Worm (Caenorhabditis elegans) whole organism, mixed stage, embryonic: ENCODE measurements around the gene rhy-1.

Experiments used
- M03D4.4 ChIP-seq: sonication (generic microtip); optimal IDR thresholded peaks from 2 replicates; lab custom pipeline; 2017; ENCODE audit warnings: mild to moderate bottlenecking, missing genetic modification characterization, missing compliant biosample characterization
- bed-3 ChIP-seq: fragments of 200-800 bp; sonication (Bioruptor generic); optimal IDR thresholded peaks from 3 replicates; lab custom pipeline; 2018; ENCODE audit warnings: mild to moderate bottlenecking, missing genetic modification characterization, moderate library complexity, missing compliant biosample characterization
- blmp-1 ChIP-seq: fragments of 150-350 bp; optimal IDR thresholded peaks from 2 replicates; lab custom pipeline; 2014; ENCODE audit warnings: missing biosample characterization, missing genetic modification characterization
- ceh-43 ChIP-seq: fragments of 200-800 bp; sonication (Bioruptor generic); optimal IDR thresholded peaks from 2 replicates; lab custom pipeline; 2018; ENCODE audit warnings: mild to moderate bottlenecking, missing genetic modification characterization, moderate library complexity, missing compliant biosample characterization
- ceh-83 ChIP-seq: fragments of 200-800 bp; sonication (Bioruptor generic); optimal IDR thresholded peaks from 2 replicates; lab custom pipeline; 2018; ENCODE audit warnings: mild to moderate bottlenecking, missing genetic modification characterization, missing compliant biosample characterization
- cnd-1 ChIP-seq: fragments of 200-800 bp; sonication (Bioruptor generic); optimal IDR thresholded peaks from 2 replicates; lab custom pipeline; 2018; ENCODE audit warnings: mild to moderate bottlenecking, missing genetic modification characterization, missing compliant biosample characterization
- drap-1 ChIP-seq: fragments of 200-800 bp; sonication (Bioruptor generic); optimal IDR thresholded peaks from 3 replicates; lab custom pipeline; 2018; ENCODE audit warnings: mild to moderate bottlenecking, missing genetic modification characterization, missing compliant biosample characterization
- elt-1 ChIP-seq: sonication (generic microtip); optimal IDR thresholded peaks from 2 replicates; lab custom pipeline; 2017; ENCODE audit warnings: missing genetic modification characterization, mild to moderate bottlenecking, missing compliant biosample characterization, antibody characterized with exemption, moderate library complexity, borderline replicate concordance; ENCODE audit not compliant: insufficient read depth
- elt-3 ChIP-seq: fragments of 150-350 bp; optimal IDR thresholded peaks from 2 replicates; lab custom pipeline; 2014; ENCODE audit warnings: missing biosample characterization, missing genetic modification characterization
- flh-1 ChIP-seq: fragments of 200-800 bp; sonication (Bioruptor generic); optimal IDR thresholded peaks from 2 replicates; lab custom pipeline; 2018; ENCODE audit warnings: mild to moderate bottlenecking, missing genetic modification characterization, moderate library complexity, missing compliant biosample characterization
- ham-2 ChIP-seq: fragments of 200-800 bp; sonication (Bioruptor generic); optimal IDR thresholded peaks from 2 replicates; lab custom pipeline; 2018; ENCODE audit warnings: mild to moderate bottlenecking, missing genetic modification characterization, missing compliant biosample characterization
- hlh-1 ChIP-seq: fragments of 150-350 bp; optimal IDR thresholded peaks from 2 replicates; lab custom pipeline; 2014; ENCODE audit warnings: missing biosample characterization, missing genetic modification reagents, missing genetic modification characterization
- lin-13 ChIP-seq: fragments of 150-350 bp; optimal IDR thresholded peaks from 2 replicates; lab custom pipeline; 2014; ENCODE audit warnings: missing biosample characterization, missing genetic modification characterization
- lin-32 ChIP-seq: fragments of 200-800 bp; sonication (Bioruptor generic); optimal IDR thresholded peaks from 2 replicates; lab custom pipeline; 2018; ENCODE audit warnings: mild to moderate bottlenecking, missing genetic modification characterization, missing compliant biosample characterization
- lsy-2 ChIP-seq: fragments of 150-350 bp; optimal IDR thresholded peaks from 2 replicates; lab custom pipeline; 2014; ENCODE audit warnings: missing biosample characterization, missing genetic modification characterization
- mab-5 ChIP-seq: fragments of 150-350 bp; optimal IDR thresholded peaks from 2 replicates; lab custom pipeline; 2014; ENCODE audit warnings: missing biosample characterization, missing genetic modification characterization
- mep-1 ChIP-seq: fragments of 150-350 bp; optimal IDR thresholded peaks from 2 replicates; lab custom pipeline; 2017; ENCODE audit warnings: missing biosample characterization, missing genetic modification reagents, missing genetic modification characterization, inconsistent platforms
- mls-2 ChIP-seq: sonication (generic microtip); optimal IDR thresholded peaks from 2 replicates; lab custom pipeline; 2016; ENCODE audit warnings: mild to moderate bottlenecking, missing genetic modification characterization, moderate library complexity, missing compliant biosample characterization
- nhr-12 ChIP-seq: fragments of 150-350 bp; optimal IDR thresholded peaks from 2 replicates; lab custom pipeline; 2014; ENCODE audit warnings: missing biosample characterization, missing genetic modification characterization
- nhr-2 ChIP-seq: fragments of 150-350 bp; optimal IDR thresholded peaks from 2 replicates; lab custom pipeline; 2014; ENCODE audit warnings: missing biosample characterization, missing genetic modification characterization
- nhr-237 ChIP-seq: fragments of 150-350 bp; optimal IDR thresholded peaks from 2 replicates; lab custom pipeline; 2014; ENCODE audit warnings: missing biosample characterization, missing genetic modification characterization
- nhr-28 ChIP-seq: fragments of 150-350 bp; optimal IDR thresholded peaks from 2 replicates; lab custom pipeline; 2014; ENCODE audit warnings: missing biosample characterization, missing genetic modification characterization
- nhr-76 ChIP-seq: sonication (generic microtip); optimal IDR thresholded peaks from 2 replicates; lab custom pipeline; 2017; ENCODE audit warnings: missing biosample characterization, missing genetic modification characterization
- sem-2 ChIP-seq: fragments of 200-800 bp; sonication (Bioruptor generic); optimal IDR thresholded peaks from 2 replicates; lab custom pipeline; 2018; ENCODE audit warnings: mild to moderate bottlenecking, missing genetic modification characterization, missing compliant biosample characterization
- snpc-4 ChIP-seq: fragments of 150-350 bp; optimal IDR thresholded peaks from 2 replicates; lab custom pipeline; 2014; ENCODE audit warnings: missing biosample characterization, missing genetic modification characterization
- sptf-1 ChIP-seq: sonication (generic microtip); optimal IDR thresholded peaks from 2 replicates; lab custom pipeline; 2017; ENCODE audit warnings: mild to moderate bottlenecking, missing genetic modification characterization, moderate library complexity, missing compliant biosample characterization
- tbx-8 ChIP-seq: fragments of 200-800 bp; sonication (Bioruptor generic); optimal IDR thresholded peaks from 2 replicates; lab custom pipeline; 2018; ENCODE audit warnings: mild to moderate bottlenecking, missing genetic modification characterization, moderate library complexity, missing compliant biosample characterization
- unc-120 ChIP-seq: sonication (generic microtip); optimal IDR thresholded peaks from 2 replicates; lab custom pipeline; 2017; ENCODE audit warnings: missing genetic modification characterization, missing compliant biosample characterization; ENCODE audit not compliant: poor library complexity, severe bottlenecking
- unc-39 ChIP-seq: fragments of 150-350 bp; optimal IDR thresholded peaks from 2 replicates; lab custom pipeline; 2014; ENCODE audit warnings: missing biosample characterization, missing genetic modification characterization
- unc-62 ChIP-seq: fragments of 150-350 bp; optimal IDR thresholded peaks from 2 replicates; lab custom pipeline; 2014; ENCODE audit warnings: missing biosample characterization, missing genetic modification reagents, missing genetic modification characterization
- zip-8 ChIP-seq: fragments of 150-350 bp; optimal IDR thresholded peaks from 2 replicates; lab custom pipeline; 2014; ENCODE audit warnings: missing biosample characterization, missing genetic modification characterization
- ztf-11 ChIP-seq: fragments of 150-350 bp; optimal IDR thresholded peaks from 2 replicates; lab custom pipeline; 2014; ENCODE audit warnings: missing biosample characterization, missing genetic modification characterization

The rhy-1 gene

DNA sequence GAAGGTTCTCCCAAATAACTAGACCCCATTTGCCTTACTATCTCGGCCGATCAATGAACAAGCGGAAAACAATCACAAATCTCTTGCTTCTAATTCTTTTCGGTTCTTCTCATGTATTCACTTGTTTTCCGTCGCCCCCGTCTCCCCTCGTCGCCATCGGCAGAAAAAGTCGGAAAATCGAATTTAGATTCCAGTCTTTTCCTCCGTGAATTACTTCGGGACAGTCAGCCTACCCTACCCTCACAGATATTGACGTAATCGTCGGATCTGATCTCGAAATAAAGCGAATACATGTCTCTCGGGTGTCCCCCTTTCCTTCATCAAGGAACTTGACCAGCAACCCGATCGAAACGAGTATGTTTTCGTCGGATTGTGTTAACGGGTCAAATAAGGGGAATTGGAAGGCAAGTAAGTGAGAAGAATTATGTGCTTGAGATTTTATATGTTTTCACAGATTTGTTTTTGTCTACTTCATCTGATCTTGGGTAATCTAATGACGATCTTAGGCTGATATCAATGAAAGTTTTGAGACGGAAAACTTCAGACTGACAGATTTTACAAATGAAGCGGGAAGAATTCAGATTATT is 29.4 kb downstream of the rhy-1 start:
- TF ChIP-seq sptf-1 (tag; lab: Kevin White, UChicago), result no peak
- peak; percentile 31 for TF ChIP-seq ham-2
- peak; percentile 71 for TF ChIP-seq elt-1 (tag; lab: Kevin White, UChicago)
- TF ChIP-seq hlh-1 (tag; lab: Kevin White, UChicago), result no peak
- no peak for TF ChIP-seq elt-3 (tag; lab: Kevin White, UChicago)
- TF ChIP-seq, all 35 proteins: peak for 2

DNA sequence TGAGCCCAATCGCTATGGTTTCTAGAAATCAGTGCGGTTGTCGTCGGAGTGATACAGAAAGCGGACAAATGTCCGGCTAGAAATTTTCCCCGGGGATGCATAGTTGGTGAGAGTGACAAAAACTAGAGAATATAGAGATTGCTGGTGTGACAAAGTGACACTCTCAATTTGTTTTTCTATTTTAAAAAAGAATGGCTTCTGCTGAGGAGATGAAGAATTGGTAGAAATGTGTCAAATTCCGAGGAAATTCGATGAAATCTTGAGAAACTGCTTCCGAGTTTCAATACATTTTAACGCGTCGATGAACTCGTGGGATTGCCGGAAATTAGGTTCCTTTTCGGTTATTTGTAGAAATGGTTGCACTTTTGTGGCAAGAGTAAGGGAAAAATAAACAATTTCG is 33.0 kb downstream of the rhy-1 start, which contains the start of gene twk-4:
twk-4 (minus strand) TSS at position 101 of the 400 bp plus-strand sequence.
- TF ChIP-seq bed-3 (GFP tag; lab: Kevin White, UChicago) (no peak), M03D4.4 (no peak), mls-2 (tag; lab: Kevin White, UChicago) (no peak), lin-32 (GFP tag; lab: Kevin White, UChicago) (no peak), nhr-76 (tag; lab: Kevin White, UChicago) (no peak), zip-8 (tag; lab: Kevin White, UChicago) (no peak), mep-1 (tag; lab: Kevin White, UChicago) (no peak), elt-3 (tag; lab: Kevin White, UChicago) (no peak), blmp-1 (tag; lab: Kevin White, UChicago) (no peak), lin-13 (tag; lab: Kevin White, UChicago) (no peak), ceh-43 (no peak), ztf-11 (tag; lab: Kevin White, UChicago) (no peak), nhr-2 (tag; lab: Kevin White, UChicago) (no peak), unc-39 (tag; lab: Kevin White, UChicago) (no peak), ceh-83 (GFP tag; lab: Kevin White, UChicago) (no peak), sem-2 (GFP tag; lab: Kevin White, UChicago) (no peak), mab-5 (tag; lab: Kevin White, UChicago) (no peak), nhr-12 (no peak), nhr-28 (no peak), nhr-237 (no peak)

DNA sequence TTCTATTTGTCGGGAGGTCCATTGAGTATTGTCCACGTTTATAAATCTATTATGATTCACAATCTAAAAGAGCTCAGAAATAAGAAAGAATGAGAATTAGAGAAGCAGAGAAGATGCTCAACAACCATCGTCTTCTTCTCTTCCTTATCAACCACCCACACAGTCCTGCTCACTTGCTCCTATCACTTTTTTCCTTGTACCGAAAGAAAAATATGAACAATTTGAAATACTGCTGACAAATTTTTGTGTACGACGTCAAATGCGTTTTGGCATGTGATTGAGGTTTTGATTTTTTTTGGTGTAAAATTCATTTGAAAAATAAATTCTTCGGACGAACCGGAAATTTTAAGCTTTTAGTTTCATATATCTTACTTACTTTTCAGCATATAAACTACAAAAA is 35.1 kb downstream of the rhy-1 start:
- TF ChIP-seq ztf-11 (tag; lab: Kevin White, UChicago) (no peak), lin-13 (tag; lab: Kevin White, UChicago) (no peak), nhr-28 (no peak), unc-120 (tag; lab: Kevin White, UChicago) (no peak), ceh-43 (no peak), tbx-8 (GFP tag; lab: Kevin White, UChicago) (no peak), blmp-1 (tag; lab: Kevin White, UChicago) (no peak), unc-39 (tag; lab: Kevin White, UChicago) (no peak), snpc-4 (tag; lab: Kevin White, UChicago) (no peak), zip-8 (tag; lab: Kevin White, UChicago) (no peak), unc-62 (GFP tag; lab: Kevin White, UChicago) (no peak), cnd-1 (no peak), elt-3 (tag; lab: Kevin White, UChicago) (no peak), hlh-1 (tag; lab: Kevin White, UChicago) (no peak), drap-1 (no peak), M03D4.4 (no peak), nhr-12 (no peak), ceh-83 (GFP tag; lab: Kevin White, UChicago) (no peak)

- TF ChIP-seq ceh-83 (GFP tag; lab: Kevin White, UChicago) (no peak), flh-1 (GFP tag; lab: Kevin White, UChicago) (no peak), unc-62 (GFP tag; lab: Kevin White, UChicago) (no peak), elt-1 (tag; lab: Kevin White, UChicago) (no peak), unc-120 (tag; lab: Kevin White, UChicago) (no peak), lsy-2 (tag; lab: Kevin White, UChicago) (no peak), mep-1 (tag; lab: Kevin White, UChicago) (no peak), drap-1 (no peak), sem-2 (GFP tag; lab: Kevin White, UChicago) (no peak)
- TF ChIP-seq, all 35 proteins: peak for 0
These were observed 36.0 kb downstream of the rhy-1 start, which contains the start of gene let-23 for ce11 chrII:9197212-9197611. Gene let-23 (plus strand): TSS chrII:9197512.
